Fruit fly (Drosophila melanogaster): ENCODE data around the gene mkg-p.

DNA sequence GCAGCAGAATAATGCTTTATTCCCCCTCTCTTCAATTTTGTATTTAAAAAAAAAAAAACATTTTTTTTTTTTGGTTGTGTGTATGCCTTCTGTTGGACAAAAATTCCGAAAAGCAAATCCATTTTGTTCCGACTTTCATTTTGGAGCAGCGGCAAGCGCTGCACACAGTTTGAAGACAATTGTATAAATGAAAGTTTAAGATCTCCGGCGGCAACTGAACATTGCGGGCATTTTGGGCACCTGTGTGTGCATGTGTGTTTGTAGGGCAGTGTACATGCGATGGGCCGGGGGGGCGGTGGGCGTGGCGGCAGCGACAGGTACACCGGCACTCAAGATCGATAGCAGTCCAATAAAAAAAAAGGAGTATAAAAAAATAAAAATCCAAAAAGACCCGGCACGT lies 35.6 kb downstream of the mkg-p start:
- no peak for TF ChIP-seq CG10631 (GFP tag; optimal IDR thresholded peaks at IDR 0.05)
- TF ChIP-seq cyc (GFP tag; optimal IDR thresholded peaks at IDR 0.05), result no peak
- no peak for TF ChIP-seq Hr38 (GFP tag; optimal IDR thresholded peaks at IDR 0.05)
